Fruit fly (Drosophila melanogaster): ENCODE results near the gene CG7099.

The CG7099 gene

DNA sequence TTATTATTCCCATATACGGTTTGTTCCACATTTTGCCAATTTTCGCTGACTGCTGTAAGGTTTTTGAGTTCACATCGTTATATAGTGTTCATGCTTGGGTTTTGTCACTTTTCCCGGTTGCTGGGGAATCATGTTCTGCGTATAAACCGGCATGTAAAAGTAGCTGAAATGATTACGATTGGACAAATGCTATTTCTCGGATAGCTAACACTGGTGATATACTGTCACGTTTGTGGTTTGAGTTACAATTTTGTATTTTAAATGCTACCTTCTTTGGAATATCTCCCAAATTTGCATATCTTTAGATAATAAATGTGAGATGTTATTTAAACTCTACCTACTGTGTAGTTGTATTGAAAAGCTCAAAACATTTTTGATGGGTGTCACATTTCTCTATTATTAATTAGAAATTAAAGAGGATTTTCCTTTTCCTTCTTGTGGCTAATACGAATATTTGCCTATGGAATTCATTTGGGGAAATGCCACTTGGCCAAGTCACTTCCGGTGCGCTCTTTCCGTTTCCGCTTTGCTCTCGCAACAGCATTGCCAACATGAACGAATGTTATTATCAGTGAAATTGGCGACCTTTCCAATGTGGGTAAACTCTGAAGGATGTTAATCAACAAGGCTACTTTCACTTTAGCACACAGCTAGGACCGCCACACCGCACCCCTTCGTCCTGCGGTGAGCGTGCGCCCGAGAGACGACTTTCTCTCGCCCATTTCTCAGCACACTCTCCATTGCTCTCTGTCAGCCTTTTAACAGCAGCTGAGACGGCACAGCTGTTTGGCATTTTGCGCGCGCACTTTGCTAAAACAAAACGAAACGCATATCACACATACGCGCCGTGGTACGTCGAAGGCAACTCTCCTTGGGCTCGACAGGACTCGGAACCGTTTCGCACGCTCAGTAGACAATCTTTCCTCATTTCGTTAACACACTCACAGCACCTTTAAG, 27.4 kb downstream of the CG7099 start, which contains the start of the genes CG16956, CG42784 and CG43850 (continued):
- TF ChIP-seq PHDP (tag; optimal IDR thresholded peaks at IDR 0.05) = peak; percentile 66
- TF ChIP-seq ase (GFP tag; IDR thresholded peaks at IDR 0.05) = 0 out of 3 replicates have a peak, but pooled peaks have one; percentile 7
- TF ChIP-seq CG12659 (GFP tag; optimal IDR thresholded peaks at IDR 0.05) = peak; percentile 63
- TF ChIP-seq Hr39 (optimal IDR thresholded peaks at IDR 0.05) = no peak
- peak; percentile 13 for TF ChIP-seq CG18011 (GFP tag; optimal IDR thresholded peaks at IDR 0.05)
- no peak for TF ChIP-seq nerfin-1 (tag; optimal IDR thresholded peaks at IDR 0.05)
- TF ChIP-seq ash1 (GFP tag; optimal IDR thresholded peaks at IDR 0.05) = peak; percentile 24
- TF ChIP-seq Nf-YA (GFP tag; IDR thresholded peaks at IDR 0.05) = 0 out of 2 replicates have a peak, but pooled peaks have one; percentile 10
- TF ChIP-seq ewg (GFP tag; optimal IDR thresholded peaks at IDR 0.05) = peak; percentile 89
- TF ChIP-seq CG31365 (tag; optimal IDR thresholded peaks at IDR 0.05) = peak; percentile 78
- no peak for TF ChIP-seq NC2α (GFP tag; optimal IDR thresholded peaks at IDR 0.05)
- no peak for TF ChIP-seq p53 (GFP tag; optimal IDR thresholded peaks at IDR 0.05)
- TF ChIP-seq danr (GFP tag; IDR thresholded peaks at IDR 0.05) = no peak
- peak; percentile 84 for TF ChIP-seq MTF-1 (GFP tag; optimal IDR thresholded peaks at IDR 0.05; ENCODE audit: borderline replicate concordance)
- TF ChIP-seq nmo (GFP tag; optimal IDR thresholded peaks at IDR 0.05) = no peak
- TF ChIP-seq ap (GFP tag; IDR thresholded peaks at IDR 0.05) = no peak
- no peak for TF ChIP-seq CG2202 (tag; optimal IDR thresholded peaks at IDR 0.05)
- TF ChIP-seq CG8765 (GFP tag; IDR thresholded peaks at IDR 0.05) = no peak
- TF ChIP-seq CG6272 (GFP tag; IDR thresholded peaks at IDR 0.05) = no peak
- peak; percentile 32 for TF ChIP-seq D19B (GFP tag; optimal IDR thresholded peaks at IDR 0.05)
- peak; percentile 85 for TF ChIP-seq CG6813 (GFP tag; optimal IDR thresholded peaks at IDR 0.05)
- no peak for TF ChIP-seq en (GFP tag; optimal IDR thresholded peaks at IDR 0.05)
- no peak for TF ChIP-seq Dad (GFP tag; optimal IDR thresholded peaks at IDR 0.05)
- TF ChIP-seq CG15011 (GFP tag; optimal IDR thresholded peaks at IDR 0.05) = peak; percentile 68
- no peak for TF ChIP-seq gcm (GFP tag; optimal IDR thresholded peaks at IDR 0.05)
- TF ChIP-seq repo (GFP tag; optimal IDR thresholded peaks at IDR 0.05) = no peak
- no peak for TF ChIP-seq CG1024 (GFP tag; IDR thresholded peaks at IDR 0.05)
- TF ChIP-seq CG17328 (GFP tag; IDR thresholded peaks at IDR 0.05) = peak; percentile 53
- TF ChIP-seq CG1832 (GFP tag; optimal IDR thresholded peaks at IDR 0.05) = no peak
- peak; percentile 46 for TF ChIP-seq Fer2 (tag; optimal IDR thresholded peaks at IDR 0.05)
- 0 out of 2 replicates have a peak, but pooled peaks have one; percentile 25 for TF ChIP-seq sim (GFP tag; IDR thresholded peaks at IDR 0.05)
- TF ChIP-seq knrl (GFP tag; IDR thresholded peaks at IDR 0.05; ENCODE audit: partially characterized antibody) = no peak
- TF ChIP-seq sr (GFP tag; IDR thresholded peaks at IDR 0.05) = no peak; the same call in 2 of the 3 replicates
- TF ChIP-seq Sry-δ (GFP tag; optimal IDR thresholded peaks at IDR 0.05) = no peak
- TF ChIP-seq CG9609 (GFP tag; optimal IDR thresholded peaks at IDR 0.05) = no peak
- TF ChIP-seq CG14965 (GFP tag; optimal IDR thresholded peaks at IDR 0.05; ENCODE audit: borderline replicate concordance) = no peak
- peak; percentile 57 for TF ChIP-seq bigmax (GFP tag; optimal IDR thresholded peaks at IDR 0.05)
- TF ChIP-seq CG3847 (GFP tag; IDR thresholded peaks at IDR 0.05) = no peak; the same call in none of the 2 replicates
- TF ChIP-seq Aef1 (GFP tag; IDR thresholded peaks at IDR 0.05) = no peak
- TF ChIP-seq CG4282 (GFP tag; optimal IDR thresholded peaks at IDR 0.05) = no peak
- TF ChIP-seq CG7928 (GFP tag; optimal IDR thresholded peaks at IDR 0.05) = no peak
- peak; percentile 67 for TF ChIP-seq unpg (GFP tag; optimal IDR thresholded peaks at IDR 0.05)
- TF ChIP-seq CG10431 (GFP tag; optimal IDR thresholded peaks at IDR 0.05) = no peak
- TF ChIP-seq CG34224 (GFP tag; IDR thresholded peaks at IDR 0.05; ENCODE audit: partially characterized antibody) = 0 out of 3 replicates have a peak, but pooled peaks have one; percentile 29
- TF ChIP-seq Hr78 (GFP tag; optimal IDR thresholded peaks at IDR 0.05) = no peak
- TF ChIP-seq Atf3 (GFP tag; optimal IDR thresholded peaks at IDR 0.05) = no peak
- TF ChIP-seq Hmx (GFP tag; optimal IDR thresholded peaks at IDR 0.05) = no peak
- no peak for TF ChIP-seq pb (GFP tag; optimal IDR thresholded peaks at IDR 0.05)

Data from whole organism, embryonic.